Worm (Caenorhabditis elegans): ENCODE results near the gene R74.8.

R74.8 gene

DNA sequence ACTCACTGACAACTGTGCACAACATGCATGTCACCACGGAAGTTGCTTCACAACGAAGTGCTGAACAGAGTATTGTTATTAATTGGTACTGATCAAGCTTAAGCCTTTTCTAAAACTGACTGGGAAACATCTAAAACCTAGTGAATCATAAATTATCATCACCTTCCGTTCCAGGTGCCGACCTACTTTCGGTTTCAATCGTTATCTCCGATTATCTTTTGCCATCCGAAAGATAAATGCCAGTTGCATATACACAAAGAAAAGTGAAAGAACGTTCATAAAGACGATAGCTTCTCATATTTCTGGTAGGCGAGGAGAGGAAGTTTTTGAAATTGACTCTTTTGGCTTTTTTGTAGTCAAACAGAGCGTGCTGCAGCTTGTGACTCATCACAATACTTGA lies 16.5 kb upstream of the R74.8 start:
- TF ChIP-seq fkh-6 (tag; optimal IDR thresholded peaks at IDR 0.05) (no peak), hlh-6 (tag; optimal IDR thresholded peaks at IDR 0.05) (no peak), eyg-1 (tag; optimal IDR thresholded peaks at IDR 0.05) (no peak), ceh-48 (tag; optimal IDR thresholded peaks at IDR 0.05) (no peak), nfya-1 (tag; optimal IDR thresholded peaks at IDR 0.05) (no peak), ceh-6 (GFP tag; optimal IDR thresholded peaks at IDR 0.05) (no peak), ceh-45 (GFP tag; IDR thresholded peaks at IDR 0.05) (no peak), npax-4 (tag; optimal IDR thresholded peaks at IDR 0.05) (no peak), lim-6 (tag; optimal IDR thresholded peaks at IDR 0.05) (no peak), unc-3 (GFP tag; conservative IDR thresholded peaks at IDR 0.05) (no peak), unc-3 (tag; optimal IDR thresholded peaks at IDR 0.05) (no peak), unc-42 (tag; optimal IDR thresholded peaks at IDR 0.05) (no peak), C08G9.2 (tag; optimal IDR thresholded peaks at IDR 0.05) (no peak), K02D7.2 (tag; optimal IDR thresholded peaks at IDR 0.05) (no peak)

DNA sequence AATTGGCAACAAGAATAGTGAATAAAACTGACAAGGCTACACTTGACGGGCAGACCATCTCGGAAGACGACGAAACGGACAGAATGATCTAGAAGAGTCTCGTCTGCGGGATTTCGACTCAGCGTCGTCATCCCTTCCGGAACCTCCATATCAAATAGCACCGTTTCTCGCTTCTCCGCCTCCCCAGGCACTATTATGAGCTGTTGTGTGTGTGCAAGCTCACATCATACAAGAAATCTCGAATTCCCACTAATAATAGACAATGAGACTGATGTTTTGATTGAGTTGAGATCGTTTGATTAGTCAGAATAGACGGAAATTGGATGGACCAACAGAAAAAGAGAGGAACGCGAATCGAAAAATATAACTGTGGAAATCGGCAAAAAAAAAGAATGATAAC lies 15.8 kb upstream of the R74.8 start, which contains the start of gene spp-28:
Gene spp-28, minus strand, starts transcription at position 101 of the 400 bp plus-strand sequence.
- no peak for TF ChIP-seq unc-86 (tag; optimal IDR thresholded peaks at IDR 0.05)
- no peak for TF ChIP-seq ceh-6 (GFP tag; optimal IDR thresholded peaks at IDR 0.05)
- TF ChIP-seq F13H6.1 (tag; optimal IDR thresholded peaks at IDR 0.05) = no peak
- TF ChIP-seq K02D7.2 (tag; optimal IDR thresholded peaks at IDR 0.05) = no peak
- no peak for TF ChIP-seq sox-4 (tag; optimal IDR thresholded peaks at IDR 0.05)
- TF ChIP-seq K09A11.1 (tag; optimal IDR thresholded peaks at IDR 0.05; ENCODE audit: insufficient read depth) = no peak
- no peak for TF ChIP-seq rnt-1 (tag; optimal IDR thresholded peaks at IDR 0.05)
- TF ChIP-seq hlh-13 (GFP tag; optimal IDR thresholded peaks at IDR 0.05) = no peak
- no peak for TF ChIP-seq hlh-8 (tag; optimal IDR thresholded peaks at IDR 0.05)

DNA sequence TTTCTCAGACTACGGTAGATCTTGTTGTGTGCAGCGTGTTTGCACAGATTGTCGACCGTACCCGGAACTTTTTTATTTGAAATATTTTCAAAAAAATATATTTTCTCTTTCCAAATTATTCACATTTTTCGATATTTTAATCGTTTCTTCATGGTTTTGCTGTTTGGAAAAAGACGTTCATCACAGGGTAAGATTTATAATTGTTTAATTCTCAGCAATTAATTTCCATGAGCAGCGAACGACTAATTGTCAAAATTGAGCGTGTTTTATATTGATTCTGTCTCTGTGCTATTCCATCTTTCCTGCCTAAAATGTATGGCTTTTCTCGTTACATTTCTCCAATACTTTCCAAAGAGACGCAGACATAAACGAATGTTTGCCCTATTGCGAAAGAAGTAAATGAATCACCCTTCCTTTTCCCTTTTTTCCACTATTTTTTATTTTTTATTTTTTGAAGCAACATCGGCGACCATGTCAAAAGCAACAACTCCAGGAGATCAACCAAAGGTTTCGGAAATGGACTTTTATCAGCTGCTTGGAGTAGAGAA lies 14.9 kb upstream of the R74.8 start, which contains the start of gene dnj-16:
Gene dnj-16, plus strand, starts transcription at position 51 of the 548 bp plus-strand sequence.
- no peak for TF ChIP-seq ztf-16 (tag; optimal IDR thresholded peaks at IDR 0.05)
- TF ChIP-seq nhr-11 (tag; optimal IDR thresholded peaks at IDR 0.05) = no peak
- no peak for TF ChIP-seq elt-4 (tag; optimal IDR thresholded peaks at IDR 0.05)
- peak; percentile 4 for TF ChIP-seq nfya-1 (tag; optimal IDR thresholded peaks at IDR 0.05)
- peak; percentile 58 for TF ChIP-seq unc-42 (tag; optimal IDR thresholded peaks at IDR 0.05)
- TF ChIP-seq npax-4 (tag; optimal IDR thresholded peaks at IDR 0.05) = no peak
- TF ChIP-seq ceh-9 (tag; optimal IDR thresholded peaks at IDR 0.05) = no peak
- no peak for TF ChIP-seq syd-9 (tag; optimal IDR thresholded peaks at IDR 0.05)
- TF ChIP-seq fax-1 (tag; optimal IDR thresholded peaks at IDR 0.05) = no peak
- peak; percentile 26 for TF ChIP-seq unc-55 (GFP tag; optimal IDR thresholded peaks at IDR 0.05)
- peak; percentile 52 for TF ChIP-seq ceh-31 (tag; optimal IDR thresholded peaks at IDR 0.05)
- no peak for TF ChIP-seq dve-1 (tag; optimal IDR thresholded peaks at IDR 0.05)
- peak; percentile 61 for TF ChIP-seq ceh-48 (tag; optimal IDR thresholded peaks at IDR 0.05)

DNA sequence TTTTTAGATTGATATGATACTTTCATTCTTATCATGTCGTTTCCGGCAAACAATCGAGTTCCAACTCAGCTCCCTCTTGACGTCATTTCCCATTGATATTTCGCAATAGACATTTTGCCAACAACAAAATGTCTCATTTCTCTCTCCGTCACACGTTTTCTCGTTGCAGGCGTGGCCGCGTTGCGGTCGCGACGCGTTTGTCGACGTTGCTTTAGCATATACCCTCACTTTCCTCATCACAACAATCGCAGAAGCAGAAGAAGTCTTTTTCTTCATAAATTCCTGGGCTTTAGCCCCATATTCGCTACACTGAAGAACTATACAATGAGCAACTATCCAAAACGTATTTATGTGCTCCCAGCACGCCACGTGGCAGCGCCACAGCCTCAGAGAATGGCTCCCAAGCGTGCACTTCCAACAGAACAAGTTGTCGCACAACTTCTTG lies 12.4 kb upstream of the R74.8 start, which contains the start of gene xbp-1:
Gene xbp-1, plus strand, starts transcription at position 151 of the 445 bp plus-strand sequence.
- TF ChIP-seq fkh-10 (GFP tag; optimal IDR thresholded peaks at IDR 0.05) (peak; percentile 20), pha-4 (tag; optimal IDR thresholded peaks at IDR 0.05) (no peak), hlh-6 (tag; optimal IDR thresholded peaks at IDR 0.05) (no peak), unc-42 (tag; optimal IDR thresholded peaks at IDR 0.05) (peak; percentile 51), unc-55 (GFP tag; optimal IDR thresholded peaks at IDR 0.05) (peak; percentile 90), unc-86 (tag; optimal IDR thresholded peaks at IDR 0.05) (no peak), pat-9 (tag; optimal IDR thresholded peaks at IDR 0.05) (no peak), ets-4 (tag; optimal IDR thresholded peaks at IDR 0.05) (peak; percentile 38), C08G9.2 (tag; optimal IDR thresholded peaks at IDR 0.05) (peak; percentile 11), ceh-6 (GFP tag; optimal IDR thresholded peaks at IDR 0.05) (no peak), lim-6 (tag; optimal IDR thresholded peaks at IDR 0.05) (no peak), odd-2 (tag; optimal IDR thresholded peaks at IDR 0.05) (no peak), pros-1 (tag; optimal IDR thresholded peaks at IDR 0.05) (no peak), pag-3 (tag; optimal IDR thresholded peaks at IDR 0.05; ENCODE audit: borderline replicate concordance) (no peak), nfya-1 (tag; optimal IDR thresholded peaks at IDR 0.05) (peak; percentile 87), lin-11 (tag; optimal IDR thresholded peaks at IDR 0.05) (no peak), ceh-19 (GFP tag; optimal IDR thresholded peaks at IDR 0.05) (no peak), ceh-22 (tag; optimal IDR thresholded peaks at IDR 0.05) (no peak), elt-2 (tag; optimal IDR thresholded peaks at IDR 0.05) (peak; percentile 76), hlh-13 (GFP tag; optimal IDR thresholded peaks at IDR 0.05) (no peak), rnt-1 (tag; optimal IDR thresholded peaks at IDR 0.05) (peak; percentile 76), hlh-30 (tag; optimal IDR thresholded peaks at IDR 0.05; ENCODE audit: insufficient read depth) (peak; percentile 62), fax-1 (tag; optimal IDR thresholded peaks at IDR 0.05) (no peak), ceh-45 (GFP tag; IDR thresholded peaks at IDR 0.05) (no peak), hlh-8 (tag; optimal IDR thresholded peaks at IDR 0.05) (no peak), ceh-18 (tag; optimal IDR thresholded peaks at IDR 0.05) (peak; percentile 71), ttx-3 (tag; optimal IDR thresholded peaks at IDR 0.05) (no peak)
